Worm (Caenorhabditis elegans) whole organism, mixed stage, embryonic: Measurements from ENCODE around the gene ZC374.2.

Source experiments
- ceh-83 ChIP-seq: fragments of 200-800 bp; sonication (Bioruptor generic); optimal IDR thresholded peaks from 2 replicates; lab custom pipeline; 2018; ENCODE audit warnings: mild to moderate bottlenecking, missing genetic modification characterization, missing compliant biosample characterization
- nhr-237 ChIP-seq: fragments of 150-350 bp; optimal IDR thresholded peaks from 2 replicates; lab custom pipeline; 2014; ENCODE audit warnings: missing biosample characterization, missing genetic modification characterization
- pha-4 ChIP-seq: fragments of 150-350 bp; optimal IDR thresholded peaks from 2 replicates; lab custom pipeline; 2018; ENCODE audit warnings: missing biosample characterization, missing genetic modification reagents, missing genetic modification characterization
- sem-2 ChIP-seq: fragments of 200-800 bp; sonication (Bioruptor generic); optimal IDR thresholded peaks from 2 replicates; lab custom pipeline; 2018; ENCODE audit warnings: mild to moderate bottlenecking, missing genetic modification characterization, missing compliant biosample characterization
- snpc-4 ChIP-seq: fragments of 150-350 bp; optimal IDR thresholded peaks from 2 replicates; lab custom pipeline; 2014; ENCODE audit warnings: missing biosample characterization, missing genetic modification characterization
- ztf-11 ChIP-seq: fragments of 150-350 bp; optimal IDR thresholded peaks from 2 replicates; lab custom pipeline; 2014; ENCODE audit warnings: missing biosample characterization, missing genetic modification characterization

DNA sequence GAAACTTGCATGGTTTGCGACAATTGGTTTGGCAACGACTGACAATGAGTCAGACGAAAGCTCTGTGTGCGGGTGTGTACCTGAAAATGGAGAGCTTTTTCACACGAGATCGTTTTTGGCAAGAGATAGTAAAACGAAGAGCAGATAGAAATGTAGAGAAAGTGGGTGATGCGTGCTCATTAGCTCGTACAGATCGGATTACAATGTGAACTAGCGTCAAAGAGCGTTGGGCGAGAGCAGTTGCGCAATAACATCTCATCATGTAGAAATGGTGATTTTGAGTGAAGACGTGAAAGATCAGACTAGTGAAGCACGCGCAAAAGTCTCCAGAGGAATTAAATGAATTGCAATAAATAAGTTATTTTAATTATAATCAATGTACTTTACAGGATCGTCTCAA lies 47.9 kb upstream of the ZC374.2 start, which contains the start of gene flp-2:
- TF ChIP-seq ztf-11 (tag; lab: Kevin White, UChicago) (no peak), sem-2 (no peak), pha-4 (tag; lab: Kevin White, UChicago) (no peak), snpc-4 (tag; lab: Kevin White, UChicago) (no peak), ceh-83 (GFP tag; lab: Kevin White, UChicago) (no peak), nhr-237 (tag; lab: Kevin White, UChicago) (no peak)
